Fruit fly (Drosophila melanogaster): ENCODE measurements around the gene Saysd1.
A peak's percentile ranks its signal among the peaks of the same experiment; 100 is the strongest.

Saysd1 gene

DNA sequence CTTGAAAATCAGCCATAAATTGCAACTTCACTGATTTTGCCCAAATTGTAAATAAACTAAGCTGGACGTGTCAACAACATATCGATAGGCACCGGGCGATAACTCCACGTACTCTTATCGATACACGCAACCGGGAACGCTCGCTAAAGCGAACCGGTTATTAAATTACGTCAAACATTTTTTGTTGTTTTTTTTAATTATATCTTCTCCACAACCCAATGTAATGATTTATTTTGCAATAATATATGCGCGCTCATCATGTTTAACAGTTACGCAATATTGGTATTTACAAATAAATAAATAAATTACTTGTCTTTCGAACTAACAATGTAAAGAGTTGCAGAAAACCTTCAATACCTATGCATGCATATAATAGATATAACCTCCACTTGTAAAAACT, at the start of gene Saysd1 (continued):
- TF ChIP-seq CG12659 (GFP tag; optimal IDR thresholded peaks at IDR 0.05) (no peak), Max (GFP tag; optimal IDR thresholded peaks at IDR 0.05) (no peak), zf30C (GFP tag; optimal IDR thresholded peaks at IDR 0.05) (no peak), CG10267 (tag; optimal IDR thresholded peaks at IDR 0.05) (peak; percentile 16), E2f2 (GFP tag; IDR thresholded peaks at IDR 0.05) (peak; percentile 32; the same call in 1 of the 2 replicates), lov (optimal IDR thresholded peaks at IDR 0.05) (no peak), lov (GFP tag; IDR thresholded peaks at IDR 0.05) (no peak), CG4404 (GFP tag; IDR thresholded peaks at IDR 0.05) (no peak), CG34376 (GFP tag; optimal IDR thresholded peaks at IDR 0.05) (no peak), TFAM (GFP tag; optimal IDR thresholded peaks at IDR 0.05) (no peak), nau (GFP tag; optimal IDR thresholded peaks at IDR 0.05) (no peak), pan (optimal IDR thresholded peaks at IDR 0.05) (no peak), pan (GFP tag; optimal IDR thresholded peaks at IDR 0.05 in 1 of 2, IDR thresholded peaks at IDR 0.05 in 1 of 2) (peak in 1 of 2 experiments; percentile 53), CG11456 (GFP tag; IDR thresholded peaks at IDR 0.05) (no peak), Nf-YC (tag; optimal IDR thresholded peaks at IDR 0.05) (peak; percentile 5), CG12104 (GFP tag; optimal IDR thresholded peaks at IDR 0.05) (no peak), MESR4 (GFP tag; optimal IDR thresholded peaks at IDR 0.05) (peak; percentile 32), grau (tag; optimal IDR thresholded peaks at IDR 0.05) (peak; percentile 71), CG12236 (GFP tag; optimal IDR thresholded peaks at IDR 0.05) (no peak), CG15601 (tag; optimal IDR thresholded peaks at IDR 0.05) (no peak), CG7928 (GFP tag; optimal IDR thresholded peaks at IDR 0.05) (no peak), CG2129 (GFP tag; IDR thresholded peaks at IDR 0.05; ENCODE audit: partially characterized antibody) (peak; percentile 70), CG13624 (GFP tag; optimal IDR thresholded peaks at IDR 0.05) (peak; percentile 64), CG15479 (GFP tag; optimal IDR thresholded peaks at IDR 0.05) (no peak), dmrt99B (tag; optimal IDR thresholded peaks at IDR 0.05) (no peak), schlank (tag; optimal IDR thresholded peaks at IDR 0.05) (no peak), CG6654 (GFP tag; optimal IDR thresholded peaks at IDR 0.05) (no peak), repo (GFP tag; optimal IDR thresholded peaks at IDR 0.05) (peak; percentile 15), Bgb (GFP tag; IDR thresholded peaks at IDR 0.05; ENCODE audit: partially characterized antibody) (peak; percentile 85), CG11696 (GFP tag; IDR thresholded peaks at IDR 0.05) (no peak), inv (GFP tag; IDR thresholded peaks at IDR 0.05; ENCODE audit: partially characterized antibody) (peak; percentile 60; the same call in 1 of the 2 replicates), CG11247 (GFP tag; IDR thresholded peaks at IDR 0.05) (peak; percentile 62), Dp (GFP tag; optimal IDR thresholded peaks at IDR 0.05) (peak; percentile 25), gcm2 (GFP tag; optimal IDR thresholded peaks at IDR 0.05) (no peak), jumu (GFP tag; optimal IDR thresholded peaks at IDR 0.05) (peak; percentile 16), CG3995 (GFP tag; optimal IDR thresholded peaks at IDR 0.05) (no peak), D19A (tag; optimal IDR thresholded peaks at IDR 0.05) (no peak), vfl (GFP tag; optimal IDR thresholded peaks at IDR 0.05) (no peak), CG18599 (GFP tag; optimal IDR thresholded peaks at IDR 0.05) (peak; percentile 32), CG7372 (GFP tag; IDR thresholded peaks at IDR 0.05) (no peak), gro (GFP tag; optimal IDR thresholded peaks at IDR 0.05) (no peak), emc (GFP tag; optimal IDR thresholded peaks at IDR 0.05) (peak; percentile 6), CG11093 (GFP tag; IDR thresholded peaks at IDR 0.05) (no peak), psq (GFP tag; optimal IDR thresholded peaks at IDR 0.05) (no peak), Ets65A (GFP tag) (peak; percentile 50), BEAF-32 (GFP tag; optimal IDR thresholded peaks at IDR 0.05) (peak; percentile 74), gsb-n (tag; optimal IDR thresholded peaks at IDR 0.05) (no peak), aop (GFP tag; IDR thresholded peaks at IDR 0.05) (no peak), CG11085 (GFP tag; IDR thresholded peaks at IDR 0.05) (0 out of 2 replicates have a peak, but pooled peaks have one; percentile 8), CG14441 (GFP tag; IDR thresholded peaks at IDR 0.05) (peak; percentile 51; the same call in 1 of the 2 replicates), bsh (GFP tag; optimal IDR thresholded peaks at IDR 0.05) (no peak)

All from whole organism, embryonic.